Worm (Caenorhabditis elegans) whole organism, young adult: Measurements from ENCODE around the gene C24H11.1.

Experiments
- C06A6.2 ChIP-seq: fragments of 200-800 bp; sonication (Bioruptor generic); conservative IDR thresholded peaks from 2 replicates; pipeline ENCODE4 v1.3.6; 2022; ENCODE audit warnings: missing genetic modification characterization, missing compliant biosample characterization
- F10E7.11 ChIP-seq: sonication (generic microtip); optimal IDR thresholded peaks from 2 replicates; lab custom pipeline; 2017; ENCODE audit warnings: mild to moderate bottlenecking, missing genetic modification characterization, moderate library complexity, missing compliant biosample characterization
- F23B12.7 ChIP-seq: sonication (generic microtip); optimal IDR thresholded peaks from 2 replicates; lab custom pipeline; 2017; ENCODE audit warnings: missing genetic modification characterization, mild to moderate bottlenecking, missing compliant biosample characterization, antibody characterized with exemption, moderate library complexity; ENCODE audit not compliant: insufficient read depth
- F37B4.10 ChIP-seq: fragments of 200-800 bp; sonication (Bioruptor generic); IDR thresholded peaks from 2 replicates; pipeline ENCODE4 v1.3.6; 2022; ENCODE audit warnings: missing genetic modification characterization, missing compliant biosample characterization
- F55B11.4 ChIP-seq: sonication (generic microtip); optimal IDR thresholded peaks from 2 replicates; lab custom pipeline; 2016; ENCODE audit warnings: missing compliant biosample characterization, missing genetic modification characterization, borderline replicate concordance; ENCODE audit not compliant: insufficient read depth
- F57C9.4 ChIP-seq: sonication (generic microtip); optimal IDR thresholded peaks from 2 replicates; lab custom pipeline; 2017; ENCODE audit warnings: mild to moderate bottlenecking, missing genetic modification characterization, missing compliant biosample characterization
- aptf-2 ChIP-seq: fragments of 200-800 bp; sonication (Bioruptor generic); conservative IDR thresholded peaks from 2 replicates; pipeline ENCODE4 v1.3.6; 2022; ENCODE audit warnings: missing genetic modification reagents, missing genetic modification characterization, missing compliant biosample characterization
- athp-1 ChIP-seq: sonication (generic microtip); optimal IDR thresholded peaks from 2 replicates; lab custom pipeline; 2017; ENCODE audit warnings: mild to moderate bottlenecking, missing genetic modification characterization, missing compliant biosample characterization
- attf-3 ChIP-seq: fragments of 200-800 bp; sonication (Bioruptor generic); conservative IDR thresholded peaks from 2 replicates; pipeline ENCODE4 v1.3.6; 2022; ENCODE audit warnings: missing genetic modification reagents, missing genetic modification characterization, missing compliant biosample characterization
- attf-5 ChIP-seq: fragments of 200-800 bp; sonication (Bioruptor generic); optimal IDR thresholded peaks from 2 replicates; lab custom pipeline; 2018; ENCODE audit warnings: mild to moderate bottlenecking, missing genetic modification characterization, missing compliant biosample characterization
- bed-1 ChIP-seq: fragments of 200-800 bp; sonication (Bioruptor generic); IDR thresholded peaks from 2 replicates; pipeline ENCODE4 v1.3.6; 2022; ENCODE audit warnings: missing genetic modification reagents, missing genetic modification characterization, missing compliant biosample characterization
- ceh-100 ChIP-seq: fragments of 200-800 bp; sonication (Bioruptor generic); IDR thresholded peaks from 2 replicates; pipeline ENCODE4 v1.3.6; 2022; ENCODE audit warnings: missing genetic modification reagents, missing genetic modification characterization, missing compliant biosample characterization
- ceh-27 ChIP-seq: fragments of 200-800 bp; sonication (Bioruptor generic); optimal IDR thresholded peaks from 2 replicates; lab custom pipeline; 2018; ENCODE audit warnings: mild to moderate bottlenecking, missing genetic modification characterization, moderate library complexity, missing compliant biosample characterization
- dox-1 ChIP-seq: fragments of 200-800 bp; sonication (Bioruptor generic); IDR thresholded peaks from 2 replicates; pipeline ENCODE4 v1.3.6; 2022; ENCODE audit warnings: missing genetic modification reagents, missing genetic modification characterization, missing compliant biosample characterization
- fkh-3 ChIP-seq: sonication (generic microtip); optimal IDR thresholded peaks from 2 replicates; lab custom pipeline; 2016; ENCODE audit warnings: mild to moderate bottlenecking, missing genetic modification characterization, missing compliant biosample characterization
- hsf-1 ChIP-seq: fragments of 200-800 bp; sonication (Bioruptor generic); IDR thresholded peaks from 2 replicates; pipeline ENCODE4 v1.3.6; 2022; ENCODE audit warnings: missing genetic modification reagents, missing genetic modification characterization, missing compliant biosample characterization
- let-526 ChIP-seq: fragments of 200-800 bp; sonication (Bioruptor generic); IDR thresholded peaks from 2 replicates; pipeline ENCODE4 v1.3.6; 2022; ENCODE audit warnings: missing genetic modification reagents, missing genetic modification characterization, missing compliant biosample characterization
- let-607 ChIP-seq, 2 experiments: fragments of 200-800 bp in 1 of 2; sonication (Bioruptor generic) in 1 of 2; sonication (generic microtip) in 1 of 2; optimal IDR thresholded peaks; 2 replicates each; lab custom pipeline; 2016 to 2018; ENCODE audit warnings: mild to moderate bottlenecking in 2 of 2, missing compliant biosample characterization in 2 of 2, missing genetic modification characterization in 2 of 2, moderate library complexity in 2 of 2, missing genotype in 1 of 2
- lin-26 ChIP-seq: fragments of 200-800 bp; sonication (Bioruptor generic); IDR thresholded peaks from 2 replicates; pipeline ENCODE4 v1.3.6; 2022; ENCODE audit warnings: missing genetic modification reagents, missing genetic modification characterization, missing compliant biosample characterization
- lin-40 ChIP-seq: sonication (generic microtip); optimal IDR thresholded peaks from 2 replicates; lab custom pipeline; 2016; ENCODE audit warnings: missing genetic modification characterization, mild to moderate bottlenecking, missing compliant biosample characterization, missing genotype, missing genetic modification reagents
- madf-10 ChIP-seq: sonication (generic microtip); optimal IDR thresholded peaks from 2 replicates; lab custom pipeline; 2016; ENCODE audit warnings: mild to moderate bottlenecking, missing genetic modification characterization, missing compliant biosample characterization
- madf-3 ChIP-seq: fragments of 200-800 bp; sonication (Bioruptor generic); IDR thresholded peaks from 2 replicates; pipeline ENCODE4 v1.3.6; 2022; ENCODE audit warnings: missing genetic modification reagents, missing genetic modification characterization, missing compliant biosample characterization
- madf-6 ChIP-seq: fragments of 200-800 bp; sonication (Bioruptor generic); IDR thresholded peaks from 2 replicates; pipeline ENCODE4 v1.3.6; 2022; ENCODE audit warnings: missing genetic modification reagents, missing genetic modification characterization, missing compliant biosample characterization
- mel-28 ChIP-seq: sonication (generic microtip); optimal IDR thresholded peaks from 2 replicates; lab custom pipeline; 2016; ENCODE audit warnings: borderline replicate concordance, mild to moderate bottlenecking, missing genetic modification characterization, missing compliant biosample characterization
- nfya-1 ChIP-seq: sonication (generic microtip); optimal IDR thresholded peaks from 2 replicates; lab custom pipeline; 2017; ENCODE audit warnings: antibody characterized with exemption, missing compliant biosample characterization, missing genetic modification characterization, borderline replicate concordance; ENCODE audit not compliant: insufficient read depth
- nfyb-1 ChIP-seq: fragments of 200-800 bp; sonication (Bioruptor generic); IDR thresholded peaks from 2 replicates; pipeline ENCODE4 v1.3.6; 2022; ENCODE audit warnings: missing genetic modification reagents, missing genetic modification characterization, missing compliant biosample characterization
- nhr-27 ChIP-seq: fragments of 200-800 bp; sonication (Bioruptor generic); optimal IDR thresholded peaks from 2 replicates; lab custom pipeline; 2018; ENCODE audit warnings: mild to moderate bottlenecking, missing genetic modification characterization, moderate library complexity, missing compliant biosample characterization
- pha-4 ChIP-seq: fragments of 150-350 bp; sonication (generic microtip); optimal IDR thresholded peaks from 2 replicates; lab custom pipeline; 2014; ENCODE audit warnings: missing biosample characterization, missing genetic modification reagents, missing genetic modification characterization
- rec-8 ChIP-seq, 2 experiments: sonication (generic microtip); optimal IDR thresholded peaks; 2 replicates each; lab custom pipeline; 2016; ENCODE audit warnings: mild to moderate bottlenecking in 2 of 2, missing genetic modification characterization in 2 of 2, missing genetic modification reagents in 2 of 2, missing genotype in 2 of 2, missing biosample characterization in 1 of 2, missing compliant biosample characterization in 1 of 2, moderate library complexity in 1 of 2
- rpc-1 ChIP-seq, 2 experiments: fragments of 150-350 bp in 1 of 2; sonication (generic microtip) in 1 of 2; optimal IDR thresholded peaks; 2 replicates each; lab custom pipeline; 2014 to 2018; ENCODE audit warnings: missing biosample characterization in 1 of 2, missing genetic modification characterization in 1 of 2, missing genetic modification reagents in 1 of 2, missing genotype in 1 of 2
- snpc-4 ChIP-seq, 5 experiments: fragments of 150-350 bp in 1 of 5; sonication (generic microtip) in 4 of 5; optimal IDR thresholded peaks; 2 replicates each; lab custom pipeline; 2014 to 2018; ENCODE audit warnings: missing genetic modification characterization in 5 of 5, missing biosample characterization in 3 of 5, antibody characterized with exemption in 2 of 5, mild to moderate bottlenecking in 2 of 5, missing compliant biosample characterization in 2 of 5, missing genotype in 2 of 5, moderate library complexity in 2 of 5, missing genetic modification reagents in 1 of 5
- tbp1 ChIP-seq: fragments of 200-800 bp; sonication (Bioruptor generic); optimal IDR thresholded peaks from 2 replicates; lab custom pipeline; 2018; ENCODE audit warnings: mild to moderate bottlenecking, missing genetic modification characterization, missing compliant biosample characterization
- tlf-1 ChIP-seq: fragments of 200-800 bp; sonication (Bioruptor generic); optimal IDR thresholded peaks from 2 replicates; lab custom pipeline; 2018; ENCODE audit warnings: mild to moderate bottlenecking, missing genetic modification characterization, missing compliant biosample characterization
- zim-3 ChIP-seq: sonication (generic microtip); optimal IDR thresholded peaks from 2 replicates; lab custom pipeline; 2017; ENCODE audit warnings: mild to moderate bottlenecking, missing genetic modification characterization, moderate library complexity, missing compliant biosample characterization
- ztf-18 ChIP-seq: sonication (generic microtip); optimal IDR thresholded peaks from 2 replicates; lab custom pipeline; 2016; ENCODE audit warnings: missing genotype, mild to moderate bottlenecking, missing genetic modification characterization, missing compliant biosample characterization
- ztf-22 ChIP-seq: fragments of 200-800 bp; sonication (Bioruptor generic); optimal IDR thresholded peaks from 2 replicates; lab custom pipeline; 2018; ENCODE audit warnings: mild to moderate bottlenecking, missing genetic modification characterization, moderate library complexity, missing compliant biosample characterization
- ztf-3 ChIP-seq: fragments of 200-800 bp; sonication (Bioruptor generic); optimal IDR thresholded peaks from 2 replicates; lab custom pipeline; 2018; ENCODE audit warnings: mild to moderate bottlenecking, missing genetic modification characterization, missing compliant biosample characterization

The C24H11.1 gene

DNA sequence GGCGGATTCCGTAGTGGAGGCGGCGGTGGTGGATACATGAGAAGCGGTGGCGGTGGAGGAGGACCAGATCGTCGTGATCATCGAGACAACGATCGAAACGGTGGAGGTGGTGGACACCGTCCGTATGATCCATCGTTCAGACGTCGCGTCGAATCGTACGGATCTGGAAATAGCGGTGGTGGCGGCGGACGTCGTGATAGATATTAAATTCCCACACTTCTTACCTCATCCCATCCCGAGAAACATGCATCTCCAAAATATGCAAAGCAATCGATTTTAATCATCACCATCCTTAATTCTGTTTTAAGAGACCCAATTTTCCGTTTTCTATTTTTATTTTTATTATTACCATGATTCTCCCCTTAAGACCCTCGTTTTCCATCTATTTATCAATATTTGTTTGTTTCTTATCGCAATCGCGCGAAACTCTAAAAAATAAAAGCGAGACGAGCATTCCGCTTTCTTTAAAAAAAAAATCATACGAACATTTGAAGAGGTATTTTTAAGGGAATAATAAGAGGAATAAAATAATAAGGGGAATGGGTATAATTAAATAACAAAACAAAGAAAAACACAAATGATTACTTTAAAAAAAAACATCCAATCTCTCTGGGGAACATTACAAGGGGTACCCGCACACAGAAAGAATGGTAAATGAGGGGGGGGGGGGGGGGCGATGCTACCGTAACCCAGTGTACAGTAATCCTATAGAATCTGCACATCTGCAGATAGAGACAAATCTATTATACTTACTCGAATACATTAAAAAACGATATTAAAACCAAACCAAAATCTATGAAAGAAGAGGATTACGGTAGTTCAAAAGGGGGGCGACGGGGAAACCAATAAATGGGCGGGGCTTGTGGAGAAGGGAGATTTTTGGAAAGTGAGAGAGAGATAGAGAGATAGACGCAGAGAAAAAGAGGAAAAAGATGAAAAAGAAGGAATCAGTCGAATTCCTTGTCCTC lies 43.3 kb downstream of the C24H11.1 start (continued):
- TF ChIP-seq C06A6.2 (GFP tag; lab: Robert Waterston, UW) (peak; percentile 53; the same call in 1 of the 2 replicates), let-526 (GFP tag; lab: Robert Waterston, UW) (no peak), zim-3 (tag; lab: Kevin White, UChicago) (peak; percentile 62), F57C9.4 (tag; lab: Kevin White, UChicago) (no peak), nfyb-1 (GFP tag; lab: Robert Waterston, UW) (peak; percentile 84), F37B4.10 (GFP tag; lab: Robert Waterston, UW) (0 out of 2 replicates have a peak, but pooled peaks have one; percentile 61), rec-8 (tag; optimal IDR thresholded peaks at IDR 0.05; lab: Kevin White, UChicago) (peak in 1 of 2 experiments; percentile 44), ceh-27 (GFP tag; lab: Kevin White, UChicago) (peak; percentile 10), F23B12.7 (peak; percentile 25), bed-1 (GFP tag; lab: Robert Waterston, UW) (peak; percentile 70; the same call in 1 of the 2 replicates), nhr-27 (tag; lab: Kevin White, UChicago) (peak; percentile 53), athp-1 (tag; lab: Kevin White, UChicago) (peak; percentile 72), ztf-22 (GFP tag; lab: Kevin White, UChicago) (no peak), ceh-100 (GFP tag; lab: Robert Waterston, UW) (peak; percentile 65; the same call in 1 of the 2 replicates), attf-5 (no peak), lin-40 (tag; lab: Kevin White, UChicago) (no peak), lin-26 (peak; percentile 24; the same call in 1 of the 2 replicates), mel-28 (tag; lab: Kevin White, UChicago) (no peak), ztf-18 (tag; lab: Kevin White, UChicago) (peak; percentile 18), F55B11.4 (tag; lab: Kevin White, UChicago) (no peak), madf-3 (GFP tag; lab: Robert Waterston, UW) (peak; percentile 66; the same call in 1 of the 2 replicates), aptf-2 (GFP tag; lab: Robert Waterston, UW) (no peak), fkh-3 (tag; lab: Kevin White, UChicago) (peak; percentile 23), ztf-3 (GFP tag; lab: Kevin White, UChicago) (peak; percentile 33), F10E7.11 (tag; lab: Kevin White, UChicago) (peak; percentile 9), tbp1 (GFP tag; lab: Kevin White, UChicago) (no peak), dox-1 (peak; percentile 50), hsf-1 (no peak), rpc-1 (optimal IDR thresholded peaks at IDR 0.05; lab: Kevin White, UChicago) (no peak), rpc-1 (tag; optimal IDR thresholded peaks at IDR 0.05; lab: Kevin White, UChicago) (no peak), nfya-1 (tag; lab: Kevin White, UChicago) (no peak), tlf-1 (GFP tag; lab: Kevin White, UChicago) (no peak), attf-3 (GFP tag; lab: Robert Waterston, UW) (no peak), pha-4 (tag; lab: Kevin White, UChicago) (no peak), snpc-4 (GFP tag; optimal IDR thresholded peaks at IDR 0.05; lab: Kevin White, UChicago) (peak; percentile 52), snpc-4 (tag; optimal IDR thresholded peaks at IDR 0.05; lab: Kevin White, UChicago) (peak in 2 of 4 experiments; percentile 18 to 58), let-607 (tag; optimal IDR thresholded peaks at IDR 0.05; lab: Kevin White, UChicago) (no peak), madf-10 (no peak), madf-6 (GFP tag; lab: Robert Waterston, UW) (peak; percentile 52)
